Fruit fly (Drosophila melanogaster) whole organism, adult: Measurements from ENCODE around the gene CG14627.

Experiments
- CG11617 ChIP-seq: fragments of 200-800 bp; sonication (Bioruptor generic); optimal IDR thresholded peaks from 2 replicates; lab custom pipeline; 2017; ENCODE audit warnings: mild to moderate bottlenecking, missing biosample characterization, missing genetic modification reagents, missing genetic modification characterization
- CG12768 ChIP-seq: fragments of 200-800 bp; sonication (Bioruptor generic); optimal IDR thresholded peaks from 2 replicates; lab custom pipeline; 2017; ENCODE audit warnings: missing biosample characterization, missing genetic modification characterization, mild to moderate bottlenecking, moderate library complexity, missing genetic modification reagents
- CG14711 ChIP-seq: fragments of 200-800 bp; sonication (Bioruptor generic); optimal IDR thresholded peaks from 2 replicates; lab custom pipeline; 2018; ENCODE audit warnings: missing biosample characterization, mild to moderate bottlenecking, missing genetic modification characterization, moderate library complexity
- CG1620 ChIP-seq: fragments of 200-800 bp; sonication (Bioruptor generic); optimal IDR thresholded peaks from 2 replicates; lab custom pipeline; 2016; ENCODE audit warnings: missing biosample characterization, missing genetic modification characterization
- CG33017 ChIP-seq: fragments of 200-800 bp; sonication (Bioruptor generic); optimal IDR thresholded peaks from 2 replicates; lab custom pipeline; 2018; ENCODE audit warnings: missing biosample characterization, mild to moderate bottlenecking, missing genetic modification characterization, moderate library complexity
- CG5204 ChIP-seq: fragments of 200-800 bp; sonication (Bioruptor generic); optimal IDR thresholded peaks from 2 replicates; lab custom pipeline; 2016; ENCODE audit warnings: missing biosample characterization, missing genetic modification characterization
- CG7045 ChIP-seq: fragments of 200-800 bp; sonication (Bioruptor generic); optimal IDR thresholded peaks from 2 replicates; lab custom pipeline; 2017; ENCODE audit warnings: missing biosample characterization, mild to moderate bottlenecking, missing genetic modification characterization
- CG7101 ChIP-seq: fragments of 200-800 bp; sonication (Bioruptor generic); optimal IDR thresholded peaks from 2 replicates; lab custom pipeline; 2018; ENCODE audit warnings: missing biosample characterization, mild to moderate bottlenecking, missing genetic modification characterization, moderate library complexity
- Clk ChIP-seq: fragments of 200-800 bp; sonication (Bioruptor generic); optimal IDR thresholded peaks from 2 replicates; lab custom pipeline; 2017; ENCODE audit warnings: missing biosample characterization, missing genetic modification characterization
- Crg-1 ChIP-seq: fragments of 200-800 bp; sonication (Bioruptor generic); optimal IDR thresholded peaks from 2 replicates; lab custom pipeline; 2016; ENCODE audit warnings: missing biosample characterization, missing genetic modification characterization
- Hr96 ChIP-seq: fragments of 200-800 bp; sonication (Bioruptor generic); optimal IDR thresholded peaks from 2 replicates; lab custom pipeline; 2016; ENCODE audit warnings: missing biosample characterization, missing genetic modification characterization
- Mnt ChIP-seq: fragments of 200-800 bp; sonication (Bioruptor generic); optimal IDR thresholded peaks from 2 replicates; lab custom pipeline; 2016; ENCODE audit warnings: missing biosample characterization, mild to moderate bottlenecking, missing genetic modification characterization
- bab1 ChIP-seq: fragments of 200-800 bp; sonication (Bioruptor generic); optimal IDR thresholded peaks from 3 replicates; lab custom pipeline; 2019; ENCODE audit warnings: missing biosample characterization, mild to moderate bottlenecking, missing genetic modification characterization, moderate library complexity
- cic ChIP-seq: fragments of 200-800 bp; sonication (Bioruptor generic); optimal IDR thresholded peaks from 2 replicates; lab custom pipeline; 2017; ENCODE audit warnings: missing biosample characterization, mild to moderate bottlenecking, missing genetic modification characterization, moderate library complexity
- cnc ChIP-seq, 2 experiments: fragments of >200 bp; optimal IDR thresholded peaks; 2 replicates each; lab custom pipeline; 2017
- kay ChIP-seq: fragments of 200-800 bp; sonication (Bioruptor generic); peaks from one replicate; lab custom pipeline; 2016; ENCODE audit warnings: missing biosample characterization, missing genetic modification characterization, borderline replicate concordance
- ovo ChIP-seq: fragments of 200-800 bp; sonication (Bioruptor generic); optimal IDR thresholded peaks from 2 replicates; lab custom pipeline; 2016; ENCODE audit warnings: missing biosample characterization, missing genetic modification characterization
- pad ChIP-seq: fragments of 200-800 bp; sonication (Bioruptor generic); optimal IDR thresholded peaks from 3 replicates; lab custom pipeline; 2017; ENCODE audit warnings: missing biosample characterization, missing genetic modification characterization, mild to moderate bottlenecking, moderate library complexity, missing genetic modification reagents
- tj ChIP-seq: fragments of 200-800 bp; sonication (Bioruptor generic); optimal IDR thresholded peaks from 3 replicates; lab custom pipeline; 2017; ENCODE audit warnings: missing biosample characterization, mild to moderate bottlenecking, missing genetic modification characterization, moderate library complexity
- toe ChIP-seq: fragments of 200-800 bp; sonication (Bioruptor generic); optimal IDR thresholded peaks from 2 replicates; lab custom pipeline; 2016; ENCODE audit warnings: missing biosample characterization, missing genetic modification characterization

The CG14627 gene

DNA sequence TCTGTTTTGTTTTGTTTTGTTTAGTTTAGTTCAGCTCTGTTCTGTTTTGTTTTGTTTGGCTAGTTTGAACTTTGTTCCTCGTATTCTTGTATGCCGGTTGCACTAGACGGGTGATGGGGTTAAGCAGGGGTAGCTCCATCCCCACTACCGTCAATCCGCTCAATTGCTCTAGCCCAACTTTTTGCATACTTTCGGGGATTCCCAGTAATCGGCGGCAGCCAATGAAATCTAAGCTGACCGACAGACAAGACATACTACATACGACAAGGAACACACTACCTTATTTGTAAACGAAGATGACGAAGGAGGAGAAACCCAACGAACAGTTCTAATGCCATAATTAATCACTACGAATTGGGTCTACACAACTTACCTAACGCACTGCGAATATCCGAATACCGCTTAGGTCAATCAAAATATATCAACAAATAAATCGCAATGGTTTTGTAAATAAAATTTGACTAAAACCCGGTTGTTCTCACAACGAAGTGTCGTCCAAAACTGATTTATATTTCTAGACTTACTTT, 19.4 kb upstream of the CG14627 start, which contains the start of gene eIF4E7:
TSS of gene eIF4E7 (minus strand) at position 477 of the 527 bp plus-strand sequence.
- TF ChIP-seq pad (GFP tag; lab: Kevin White, UChicago), result peak; percentile 49
- no peak for TF ChIP-seq CG5204 (GFP tag; lab: Kevin White, UChicago)

DNA sequence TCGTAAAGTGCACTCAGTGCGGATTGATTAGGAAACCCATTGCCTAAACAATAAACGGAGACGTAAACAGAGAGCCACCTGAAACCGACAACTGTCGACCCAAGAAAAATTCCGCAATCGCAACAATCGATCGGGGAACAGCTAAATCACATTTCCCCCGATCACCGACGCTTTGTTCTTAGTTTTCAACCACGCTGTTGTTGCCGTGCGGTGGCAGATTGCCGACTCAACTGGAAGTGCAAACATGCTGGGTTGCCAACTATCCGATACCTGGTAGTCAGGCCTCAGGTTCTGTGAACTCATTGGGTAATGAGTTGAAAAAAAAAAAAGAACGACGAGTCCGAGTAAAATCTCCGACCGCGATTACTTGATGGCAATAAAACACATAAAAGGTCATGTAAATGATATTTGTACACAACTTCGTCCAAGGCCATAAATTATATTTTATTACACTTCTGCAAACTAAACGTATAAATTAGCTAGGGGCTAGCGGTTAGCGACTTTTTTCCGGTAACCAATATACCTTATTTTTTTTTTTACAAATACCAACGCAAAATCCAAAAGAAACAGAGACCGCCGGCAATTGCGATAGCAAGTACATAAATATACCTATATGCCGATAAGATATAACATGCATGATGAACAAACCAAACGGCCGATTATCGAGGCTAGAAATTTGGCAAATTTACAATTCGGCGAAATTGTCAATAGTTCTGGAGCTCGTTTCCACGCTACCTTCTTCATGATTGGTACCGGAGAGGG, 11.1 kb upstream of the CG14627 start, which contains the start of gene CG11378:
TSS of gene CG11378 (plus strand) at position 712 of the 762 bp plus-strand sequence.
- TF ChIP-seq kay (GFP tag; lab: Kevin White, UChicago), result peak; percentile 45
- TF ChIP-seq CG1620, result no peak
- peak; percentile 9 for TF ChIP-seq cic (GFP tag; lab: Kevin White, UChicago)
- peak; percentile 95 for TF ChIP-seq tj (GFP tag; lab: Kevin White, UChicago)
- TF ChIP-seq cnc (optimal IDR thresholded peaks at IDR 0.05; lab: Kevin White, UChicago), result no peak
- TF ChIP-seq pad (GFP tag; lab: Kevin White, UChicago), result peak; percentile 3
- no peak for TF ChIP-seq CG7045
- TF ChIP-seq CG14711 (tag; lab: Kevin White, UChicago), result peak; percentile 46

DNA sequence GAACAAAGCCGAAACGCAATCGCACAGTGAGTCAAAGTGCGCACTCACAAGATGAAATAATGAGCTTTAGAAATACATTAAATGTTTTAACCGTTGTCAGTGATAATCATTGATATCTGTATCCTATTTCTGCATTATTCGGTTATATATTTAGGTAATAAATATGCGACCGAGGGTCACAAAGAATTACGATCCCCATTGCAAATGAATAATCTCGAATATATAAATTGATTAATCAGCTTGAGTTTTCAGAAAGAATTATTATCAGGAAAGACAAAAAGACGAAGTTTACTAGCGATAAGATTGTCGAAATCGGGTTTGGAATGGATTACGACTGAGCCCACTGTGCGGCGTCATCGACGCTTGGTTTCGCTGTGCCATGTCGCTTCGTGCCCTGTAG, 10.4 kb upstream of the CG14627 start:
- peak; percentile 36 for TF ChIP-seq CG7045
- TF ChIP-seq cic (GFP tag; lab: Kevin White, UChicago), result no peak
- peak; percentile 80 for TF ChIP-seq CG11617 (GFP tag; lab: Kevin White, UChicago)
- TF ChIP-seq CG1620, result peak; percentile 70
- peak; percentile 71 for TF ChIP-seq kay (GFP tag; lab: Kevin White, UChicago)
- no peak for TF ChIP-seq cnc (optimal IDR thresholded peaks at IDR 0.05; lab: Kevin White, UChicago)
- TF ChIP-seq tj (GFP tag; lab: Kevin White, UChicago), result peak; percentile 45
- TF ChIP-seq CG12768 (GFP tag; lab: Kevin White, UChicago), result peak; percentile 46
- TF ChIP-seq toe (GFP tag; lab: Kevin White, UChicago), result peak; percentile 38
- peak; percentile 88 for TF ChIP-seq bab1 (GFP tag; lab: Kevin White, UChicago)
- peak; percentile 62 for TF ChIP-seq CG7101 (tag; lab: Kevin White, UChicago)
- TF ChIP-seq CG5204 (GFP tag; lab: Kevin White, UChicago), result peak; percentile 52
- no peak for TF ChIP-seq Crg-1 (GFP tag; lab: Kevin White, UChicago)
- TF ChIP-seq pad (GFP tag; lab: Kevin White, UChicago), result peak; percentile 69
- no peak for TF ChIP-seq CG33017 (tag; lab: Kevin White, UChicago)
- TF ChIP-seq Hr96 (GFP tag; lab: Kevin White, UChicago), result peak; percentile 72
- peak; percentile 50 for TF ChIP-seq CG14711 (tag; lab: Kevin White, UChicago)
- no peak for TF ChIP-seq Mnt (GFP tag; lab: Kevin White, UChicago)

DNA sequence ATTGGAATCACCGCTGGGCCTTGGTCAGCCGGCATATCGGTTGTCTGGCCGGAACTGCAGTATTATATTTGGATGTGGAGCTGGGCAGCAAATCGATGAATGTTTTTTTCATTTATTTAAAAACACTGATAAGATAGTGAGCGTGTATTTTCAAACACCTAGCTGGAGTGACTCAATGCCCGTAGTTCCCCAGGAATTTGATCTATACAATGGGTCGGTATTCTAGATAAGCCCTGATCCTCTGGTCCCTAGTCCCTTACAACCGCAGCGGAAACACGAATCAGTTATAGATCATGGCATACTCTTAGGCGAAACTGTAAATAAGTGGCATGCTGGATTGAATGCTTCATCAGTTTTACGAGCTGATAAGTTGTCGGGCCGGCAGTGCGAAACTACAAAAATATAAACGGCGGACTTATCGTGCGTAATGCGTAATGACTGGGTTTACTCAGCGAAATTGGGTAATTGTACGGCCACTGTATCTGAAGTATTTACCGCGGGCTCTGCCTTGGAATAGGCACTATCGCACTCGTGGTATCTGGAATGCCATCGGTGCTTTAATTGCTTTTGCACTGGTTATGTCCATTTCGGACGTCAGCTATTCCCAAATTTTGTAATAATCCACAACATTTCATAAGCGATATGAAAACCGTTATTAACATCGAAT, 8.5 kb upstream of the CG14627 start:
- TF ChIP-seq kay (GFP tag; lab: Kevin White, UChicago) (peak; percentile 77), CG1620 (no peak)

DNA sequence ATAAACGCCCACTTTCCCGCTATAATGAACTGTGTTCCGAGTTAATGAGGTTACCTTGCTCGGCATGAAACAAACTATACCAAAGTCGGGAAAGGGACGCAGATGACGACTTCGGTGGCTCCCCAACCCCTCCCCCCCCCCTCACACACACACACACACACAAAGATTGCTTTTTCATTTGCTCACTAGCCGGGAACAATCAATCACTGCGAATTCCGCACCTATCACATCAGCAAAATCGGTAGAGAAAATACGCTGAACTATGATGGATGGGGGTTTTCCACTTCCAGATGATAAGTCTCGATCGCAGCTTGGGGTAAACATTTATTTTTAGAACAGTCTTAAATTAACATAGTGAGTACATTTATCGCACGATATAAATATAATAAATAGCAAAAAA, 7.9 kb upstream of the CG14627 start:
- TF ChIP-seq CG7045, result no peak
- TF ChIP-seq CG12768 (GFP tag; lab: Kevin White, UChicago), result no peak
- TF ChIP-seq pad (GFP tag; lab: Kevin White, UChicago), result no peak
- no peak for TF ChIP-seq Clk (GFP tag; lab: Kevin White, UChicago)
- TF ChIP-seq CG1620, result no peak
- TF ChIP-seq CG5204 (GFP tag; lab: Kevin White, UChicago), result no peak
- TF ChIP-seq cic (GFP tag; lab: Kevin White, UChicago), result no peak
- no peak for TF ChIP-seq CG11617 (GFP tag; lab: Kevin White, UChicago)
- no peak for TF ChIP-seq kay (GFP tag; lab: Kevin White, UChicago)

DNA sequence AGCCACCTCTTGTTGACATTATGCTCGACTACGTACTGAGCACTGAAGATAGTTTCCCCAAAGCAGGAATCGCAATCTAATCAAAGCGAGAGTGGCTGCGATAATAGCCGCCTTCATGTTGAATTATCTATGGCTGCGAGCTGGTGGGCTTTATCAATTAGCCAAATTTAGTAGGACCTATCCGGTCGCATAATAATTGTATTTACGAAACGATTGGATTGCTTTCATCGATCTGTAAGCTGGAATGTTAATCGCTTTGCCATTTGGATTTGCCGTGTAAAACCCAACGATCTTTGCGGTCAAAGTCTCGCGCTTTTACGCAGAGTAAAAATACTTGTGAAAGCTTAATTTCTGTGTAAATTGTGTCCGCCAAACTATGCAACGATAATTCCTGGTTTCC, 5.4 kb upstream of the CG14627 start, which contains the start of gene CG11384:
TSS of gene CG11384 (minus strand) at position 43 of the 400 bp plus-strand sequence.
- TF ChIP-seq cnc (optimal IDR thresholded peaks at IDR 0.05; lab: Kevin White, UChicago), result no peak
- TF ChIP-seq CG11617 (GFP tag; lab: Kevin White, UChicago), result no peak

DNA sequence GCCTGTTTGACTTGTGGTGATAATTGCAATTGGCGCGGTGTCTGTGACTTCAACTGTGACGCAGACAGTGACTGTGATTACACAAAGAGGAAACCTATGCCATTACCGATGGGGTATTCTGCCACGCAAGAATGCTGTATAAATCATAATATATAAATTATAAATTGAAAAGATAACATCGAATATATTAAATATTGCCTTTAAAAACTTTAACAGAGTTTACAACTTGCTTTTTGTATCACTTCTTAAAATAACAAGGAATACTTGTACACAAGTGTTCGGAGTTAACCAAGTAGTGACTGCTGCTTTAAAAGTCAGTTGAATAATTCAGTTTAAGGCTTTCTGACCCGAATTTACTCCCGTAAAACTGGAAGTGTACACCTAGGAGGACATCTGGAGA, 1.6 kb upstream of the CG14627 start, which contains the start of gene CG11379:
TSS of gene CG11379 (plus strand) at position 301 of the 400 bp plus-strand sequence.
- TF ChIP-seq ovo, result no peak
- no peak for TF ChIP-seq cnc (optimal IDR thresholded peaks at IDR 0.05; lab: Kevin White, UChicago)
- TF ChIP-seq kay (GFP tag; lab: Kevin White, UChicago), result no peak
- no peak for TF ChIP-seq Crg-1 (GFP tag; lab: Kevin White, UChicago)
- no peak for TF ChIP-seq tj (GFP tag; lab: Kevin White, UChicago)
